Fruit fly (Drosophila melanogaster): Measurements from ENCODE around the gene DIP-beta.

DNA sequence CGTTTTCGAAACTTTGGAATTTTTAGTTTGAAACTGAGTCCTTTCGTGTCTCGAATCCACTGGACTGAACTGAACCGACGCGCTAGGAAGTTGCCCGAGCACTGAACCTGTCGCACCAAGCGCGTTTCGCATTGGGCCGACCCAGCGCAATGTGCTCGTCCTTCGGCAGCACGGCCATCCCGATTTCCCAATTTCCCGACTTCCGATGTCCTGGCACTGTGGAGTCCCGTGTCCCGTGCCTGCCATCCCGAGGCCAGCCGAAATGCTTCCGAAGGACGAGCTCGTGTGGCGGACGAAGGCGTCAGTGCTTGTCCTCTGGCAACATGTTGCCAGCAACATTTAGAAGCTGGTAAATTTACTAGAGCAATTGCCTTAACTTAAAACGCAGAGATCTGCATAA, at the start of gene DIP-beta:
- TF ChIP-seq cic (GFP tag; optimal IDR thresholded peaks at IDR 0.05) (no peak), toe (GFP tag; optimal IDR thresholded peaks at IDR 0.05) (no peak), Clk (GFP tag; optimal IDR thresholded peaks at IDR 0.05) (no peak), bab1 (GFP tag; optimal IDR thresholded peaks at IDR 0.05) (no peak), CG1620 (GFP tag; optimal IDR thresholded peaks at IDR 0.05) (no peak), ovo (GFP tag; optimal IDR thresholded peaks at IDR 0.05) (no peak), cnc (optimal IDR thresholded peaks at IDR 0.05) (no peak), CG7045 (GFP tag; optimal IDR thresholded peaks at IDR 0.05) (no peak), tj (GFP tag; optimal IDR thresholded peaks at IDR 0.05) (no peak), CG7101 (tag; optimal IDR thresholded peaks at IDR 0.05) (no peak), kay (GFP tag; ENCODE audit: borderline replicate concordance) (no peak)
